Fruit fly (Drosophila melanogaster) Kc167 (cell line): Measurements from ENCODE around the gene btsz.

Experiments
- Myc ChIP-seq: fragments of >200 bp; optimal IDR thresholded peaks from 2 replicates; lab custom pipeline; 2017; ENCODE audit warnings: missing external identifiers
- h ChIP-seq: fragments of >200 bp; optimal IDR thresholded peaks from 3 replicates; lab custom pipeline; 2018; ENCODE audit warnings: missing external identifiers
- insv ChIP-seq: fragments of >200 bp; optimal IDR thresholded peaks from 3 replicates; lab custom pipeline; 2018; ENCODE audit warnings: missing external identifiers
- psq ChIP-seq: fragments of >200 bp; optimal IDR thresholded peaks from 2 replicates; lab custom pipeline; 2017; ENCODE audit warnings: missing external identifiers
- ttk ChIP-seq: sonication (Bioruptor generic); optimal IDR thresholded peaks from 2 replicates; lab custom pipeline; 2017; ENCODE audit warnings: missing external identifiers

DNA sequence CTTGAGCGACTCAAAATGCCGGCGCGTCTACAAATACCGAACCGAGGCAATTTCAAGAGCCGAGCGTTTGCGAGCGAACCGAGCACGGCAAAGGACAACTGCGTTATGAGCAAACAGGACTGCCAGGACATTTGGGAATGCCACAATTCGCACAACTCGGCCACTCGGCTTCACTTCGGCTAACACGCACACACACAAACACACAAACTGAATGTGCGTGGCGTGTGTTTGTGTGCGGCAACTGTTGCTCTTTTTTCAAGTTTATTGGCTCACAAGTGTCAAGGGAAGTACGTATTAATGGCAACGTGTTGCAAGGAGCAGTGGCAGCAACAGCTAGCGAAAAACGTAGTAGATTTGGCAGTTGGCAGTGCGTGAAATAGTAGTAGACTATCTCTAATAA, 1.9 kb downstream of the btsz start:
- no peak for TF ChIP-seq insv (lab: Kevin White, UChicago)
- TF ChIP-seq h (lab: Kevin White, UChicago), result no peak
- TF ChIP-seq psq (lab: Kevin White, UChicago), result no peak
- no peak for TF ChIP-seq ttk (lab: Kevin White, UChicago)
- no peak for TF ChIP-seq Myc (lab: Kevin White, UChicago)
